Worm (Caenorhabditis elegans) whole organism, L2 larva: ENCODE results near the gene C09E8.1.

ENCODE experiments used
- aly-2 ChIP-seq: fragments of 150-350 bp; optimal IDR thresholded peaks from 2 replicates; lab custom pipeline; 2014; ENCODE audit warnings: missing biosample characterization, missing genetic modification characterization
- blmp-1 ChIP-seq: sonication (generic microtip); optimal IDR thresholded peaks from 2 replicates; lab custom pipeline; 2017; ENCODE audit warnings: missing genetic modification characterization, mild to moderate bottlenecking, missing compliant biosample characterization, antibody characterized with exemption, moderate library complexity; ENCODE audit not compliant: insufficient read depth
- egl-27 ChIP-seq: sonication (generic microtip); optimal IDR thresholded peaks from 3 replicates; lab custom pipeline; 2017; ENCODE audit warnings: missing biosample characterization, missing genetic modification reagents, missing genetic modification characterization
- gmeb-1 ChIP-seq: fragments of 150-350 bp; optimal IDR thresholded peaks from 2 replicates; lab custom pipeline; 2014; ENCODE audit warnings: missing biosample characterization, missing genetic modification characterization
- nhr-11 ChIP-seq: fragments of 150-350 bp; optimal IDR thresholded peaks from 2 replicates; lab custom pipeline; 2014; ENCODE audit warnings: missing biosample characterization, missing genetic modification characterization
- unc-39 ChIP-seq: fragments of 150-350 bp; optimal IDR thresholded peaks from 2 replicates; lab custom pipeline; 2014; ENCODE audit warnings: missing biosample characterization, missing genetic modification characterization
- zag-1 ChIP-seq: fragments of 150-350 bp; optimal IDR thresholded peaks from 2 replicates; lab custom pipeline; 2014; ENCODE audit warnings: missing biosample characterization, missing genetic modification characterization

DNA sequence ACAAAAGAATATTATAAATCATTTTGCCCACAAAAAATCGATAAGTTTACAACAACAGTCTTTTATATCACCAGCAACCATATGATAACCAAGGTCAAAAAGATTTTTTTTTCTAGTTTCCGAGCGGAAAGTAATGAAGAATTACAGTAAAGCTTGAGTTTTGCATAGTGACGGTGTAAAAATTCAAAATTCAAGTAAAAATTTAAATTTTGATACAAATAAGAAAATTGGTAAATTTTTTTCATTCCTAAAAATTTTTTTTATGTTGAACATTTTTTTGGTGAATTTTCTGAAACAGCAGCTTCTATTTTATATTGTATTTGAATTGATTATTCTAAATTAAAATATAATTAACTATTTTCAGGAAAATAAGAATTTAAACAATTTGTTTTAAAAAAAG, 12.5 kb downstream of the C09E8.1 start, which contains the start of gene W08F4.5:
- no peak for TF ChIP-seq unc-39
- no peak for TF ChIP-seq gmeb-1 (tag; lab: Kevin White, UChicago)
- no peak for TF ChIP-seq zag-1
- TF ChIP-seq aly-2 (tag; lab: Kevin White, UChicago), result no peak
- TF ChIP-seq blmp-1, result no peak
- TF ChIP-seq nhr-11 (tag; lab: Kevin White, UChicago), result no peak
- TF ChIP-seq egl-27 (tag; lab: Kevin White, UChicago), result no peak
